Worm (Caenorhabditis elegans): ENCODE results near the gene rnf-5.

Gene rnf-5

DNA sequence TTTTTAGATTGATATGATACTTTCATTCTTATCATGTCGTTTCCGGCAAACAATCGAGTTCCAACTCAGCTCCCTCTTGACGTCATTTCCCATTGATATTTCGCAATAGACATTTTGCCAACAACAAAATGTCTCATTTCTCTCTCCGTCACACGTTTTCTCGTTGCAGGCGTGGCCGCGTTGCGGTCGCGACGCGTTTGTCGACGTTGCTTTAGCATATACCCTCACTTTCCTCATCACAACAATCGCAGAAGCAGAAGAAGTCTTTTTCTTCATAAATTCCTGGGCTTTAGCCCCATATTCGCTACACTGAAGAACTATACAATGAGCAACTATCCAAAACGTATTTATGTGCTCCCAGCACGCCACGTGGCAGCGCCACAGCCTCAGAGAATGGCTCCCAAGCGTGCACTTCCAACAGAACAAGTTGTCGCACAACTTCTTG is 27.0 kb upstream of the rnf-5 start, which contains the start of gene xbp-1 (continued):
- TF ChIP-seq duxl-1 (tag; optimal IDR thresholded peaks at IDR 0.05; ENCODE audit: poor library complexity) (peak; percentile 4), mdt-29 (GFP tag; IDR thresholded peaks at IDR 0.05) (peak; percentile 49; the same call in 1 of the 2 replicates), zfp-2 (tag; optimal IDR thresholded peaks at IDR 0.05) (peak; percentile 49), gei-8 (GFP tag; optimal IDR thresholded peaks at IDR 0.05) (no peak), Y75B8A.6 (GFP tag; IDR thresholded peaks at IDR 0.05) (peak; percentile 51; the same call in 1 of the 2 replicates), egl-27 (tag; optimal IDR thresholded peaks at IDR 0.05) (peak; percentile 5), nhr-11 (tag; optimal IDR thresholded peaks at IDR 0.05) (peak; percentile 96), T20F7.1 (GFP tag; optimal IDR thresholded peaks at IDR 0.05) (peak; percentile 88), lsy-2 (tag; optimal IDR thresholded peaks at IDR 0.05) (peak; percentile 82 to 94), ceh-62 (tag; optimal IDR thresholded peaks at IDR 0.05) (no peak), ceh-32 (tag; optimal IDR thresholded peaks at IDR 0.05; ENCODE audit: poor library complexity) (no peak), ZK546.5 (tag; optimal IDR thresholded peaks at IDR 0.05) (no peak), sdz-12 (GFP tag; optimal IDR thresholded peaks at IDR 0.05) (peak; percentile 50), nhr-77 (tag; optimal IDR thresholded peaks at IDR 0.05) (peak; percentile 91), lin-29 (GFP tag; IDR thresholded peaks at IDR 0.05) (no peak), unc-62 (GFP tag; optimal IDR thresholded peaks at IDR 0.05 in 1 of 2) (peak in 1 of 2 experiments; percentile 86), unc-62 (tag; optimal IDR thresholded peaks at IDR 0.05) (no peak), ceh-28 (tag; optimal IDR thresholded peaks at IDR 0.05) (no peak), daf-19 (GFP tag; conservative IDR thresholded peaks at IDR 0.05) (peak; percentile 45; the same call in 1 of the 2 replicates), snpc-4 (tag; optimal IDR thresholded peaks at IDR 0.05) (no peak), spr-3 (GFP tag; optimal IDR thresholded peaks at IDR 0.05) (peak; percentile 23), egl-43 (GFP tag; IDR thresholded peaks at IDR 0.05) (peak; percentile 65), pqm-1 (tag; optimal IDR thresholded peaks at IDR 0.05) (peak; percentile 95), lin-38 (GFP tag; IDR thresholded peaks at IDR 0.05) (peak; percentile 71), mxl-3 (GFP tag; optimal IDR thresholded peaks at IDR 0.05) (peak; percentile 97), daf-16 (GFP tag; optimal IDR thresholded peaks at IDR 0.05) (peak; percentile 15 to 92), daf-16 (tag; optimal IDR thresholded peaks at IDR 0.05) (peak; percentile 99), lin-13 (GFP tag; optimal IDR thresholded peaks at IDR 0.05) (peak; percentile 94), skn-1 (tag; optimal IDR thresholded peaks at IDR 0.05) (no peak), Y5F2A.4 (GFP tag; optimal IDR thresholded peaks at IDR 0.05) (no peak), unc-130 (GFP tag; optimal IDR thresholded peaks at IDR 0.05) (no peak), hlh-30 (tag; optimal IDR thresholded peaks at IDR 0.05; ENCODE audit: insufficient read depth) (peak; percentile 94), mdl-1 (tag; optimal IDR thresholded peaks at IDR 0.05) (peak; percentile 74 to 93), ctbp-1 (GFP tag; IDR thresholded peaks at IDR 0.05) (peak; percentile 75; the same call in 1 of the 2 replicates), madf-9 (GFP tag; conservative IDR thresholded peaks at IDR 0.05) (peak; percentile 82), saeg-2 (GFP tag; IDR thresholded peaks at IDR 0.05) (no peak; the same call in 1 of the 2 replicates), F37D6.2 (tag; optimal IDR thresholded peaks at IDR 0.05) (peak; percentile 64), pha-4 (GFP tag; IDR thresholded peaks at IDR 0.05) (peak; percentile 77), pha-4 (tag; optimal IDR thresholded peaks at IDR 0.05) (no peak), nhr-42 (GFP tag; IDR thresholded peaks at IDR 0.05) (0 out of 2 replicates have a peak, but pooled peaks have one; percentile 64), nhr-48 (tag; optimal IDR thresholded peaks at IDR 0.05) (peak; percentile 82), spr-1 (tag; optimal IDR thresholded peaks at IDR 0.05) (peak; percentile 30), rbr-2 (tag; optimal IDR thresholded peaks at IDR 0.05) (peak; percentile 92), lin-1 (GFP tag; IDR thresholded peaks at IDR 0.05) (peak; percentile 99), lin-15B (tag; optimal IDR thresholded peaks at IDR 0.05) (no peak), nhr-102 (tag; optimal IDR thresholded peaks at IDR 0.05) (peak; percentile 68), lim-7 (GFP tag; IDR thresholded peaks at IDR 0.05) (no peak), ces-1 (GFP tag; optimal IDR thresholded peaks at IDR 0.05) (no peak), zag-1 (tag; optimal IDR thresholded peaks at IDR 0.05) (no peak), dpl-1 (GFP tag; optimal IDR thresholded peaks at IDR 0.05) (peak; percentile 79), arid-1 (GFP tag; conservative IDR thresholded peaks at IDR 0.05) (no peak), ceh-44 (GFP tag; IDR thresholded peaks at IDR 0.05) (no peak)

Data from whole organism, L4 larva.